Fruit fly (Drosophila melanogaster) whole organism, embryonic: ENCODE data around the gene CG32573.

ENCODE experiments used
- CG11695 ChIP-seq: fragments of 200-800 bp; sonication (Bioruptor generic); IDR thresholded peaks from 3 replicates; pipeline ENCODE4 v1.3.6; 2022; ENCODE audit warnings: missing biosample characterization, missing genetic modification characterization
- CG15514 ChIP-seq: fragments of 200-800 bp; sonication (Bioruptor generic); optimal IDR thresholded peaks from 3 replicates; lab custom pipeline; 2017; ENCODE audit warnings: missing biosample characterization, missing genetic modification characterization, mild to moderate bottlenecking, moderate library complexity, missing genetic modification reagents
- CG7271 ChIP-seq: fragments of 200-800 bp; sonication (Bioruptor generic); optimal IDR thresholded peaks from 2 replicates; lab custom pipeline; 2018; ENCODE audit warnings: missing biosample characterization, mild to moderate bottlenecking, missing genetic modification characterization, moderate library complexity
- Hsf ChIP-seq: fragments of 200-800 bp; sonication (Bioruptor generic); optimal IDR thresholded peaks from 3 replicates; lab custom pipeline; 2016; ENCODE audit warnings: missing biosample characterization, missing genetic modification characterization
- Rx ChIP-seq: fragments of 200-800 bp; sonication (Bioruptor generic); IDR thresholded peaks from 2 replicates; pipeline ENCODE4 v1.3.6; 2022; ENCODE audit warnings: missing biosample characterization, missing genetic modification characterization
- Six4 ChIP-seq: fragments of 200-800 bp; sonication (Bioruptor generic); optimal IDR thresholded peaks from 2 replicates; lab custom pipeline; 2016; ENCODE audit warnings: missing biosample characterization, missing genetic modification characterization
- exex ChIP-seq: fragments of 200-800 bp; sonication (Bioruptor generic); optimal IDR thresholded peaks from 4 replicates; lab custom pipeline; 2018; ENCODE audit warnings: missing biosample characterization, mild to moderate bottlenecking, missing genetic modification characterization, moderate library complexity
- ftz-f1 ChIP-seq: fragments of 200-800 bp; sonication (Bioruptor generic); optimal IDR thresholded peaks from 2 replicates; lab custom pipeline; 2016; ENCODE audit warnings: missing biosample characterization, missing genetic modification characterization
- gce ChIP-seq: fragments of 200-800 bp; sonication (Bioruptor generic); IDR thresholded peaks from 3 replicates; pipeline ENCODE4 v1.3.6; 2022; ENCODE audit warnings: missing biosample characterization, missing genetic modification characterization
- insv ChIP-seq, 2 experiments: fragments of 200-800 bp; sonication (Bioruptor generic); optimal IDR thresholded peaks; 3 replicates each; lab custom pipeline; 2016 to 2018; ENCODE audit warnings: missing biosample characterization in 2 of 2, missing genetic modification characterization in 2 of 2
- psq ChIP-seq: fragments of 200-800 bp; sonication (Bioruptor generic); optimal IDR thresholded peaks from 2 replicates; lab custom pipeline; 2017; ENCODE audit warnings: missing biosample characterization, missing genetic modification characterization

dm6 chrX:16694959-16695358 lies 43.8 kb downstream of the CG32573 start, which contains the start of gene Septin4:
- TF ChIP-seq insv (GFP tag; optimal IDR thresholded peaks at IDR 0.05; lab: Kevin White, UChicago), result no peak
- no peak for TF ChIP-seq gce (GFP tag; lab: Robert Waterston, UW)
- no peak for TF ChIP-seq CG11695 (GFP tag; lab: Robert Waterston, UW)
- TF ChIP-seq CG7271 (tag; lab: Kevin White, UChicago), result no peak
- no peak for TF ChIP-seq Six4 (GFP tag; lab: Kevin White, UChicago)
- no peak for TF ChIP-seq exex (tag; lab: Kevin White, UChicago)
- TF ChIP-seq Rx, result no peak
- TF ChIP-seq ftz-f1 (GFP tag; lab: Kevin White, UChicago), result no peak
- no peak for TF ChIP-seq psq
- TF ChIP-seq Hsf, result no peak
- TF ChIP-seq CG15514 (GFP tag; lab: Kevin White, UChicago), result peak; percentile 32
